Fruit fly (Drosophila melanogaster) whole organism, embryonic: ENCODE measurements around the gene Polr2G.

Experiments used
- Ada2b ChIP-seq: fragments of 200-800 bp; sonication (Bioruptor generic); IDR thresholded peaks from 2 replicates; pipeline ENCODE4 v1.3.6; 2022; ENCODE audit warnings: missing biosample characterization, missing genetic modification characterization
- BtbVII ChIP-seq: fragments of 200-800 bp; sonication (Bioruptor generic); optimal IDR thresholded peaks from 3 replicates; lab custom pipeline; 2017; ENCODE audit warnings: missing biosample characterization, mild to moderate bottlenecking, missing genetic modification characterization
- CG10959 ChIP-seq: fragments of 200-800 bp; sonication (Bioruptor generic); IDR thresholded peaks from 2 replicates; pipeline ENCODE4 v1.3.6; 2022; ENCODE audit warnings: missing biosample characterization, missing genetic modification characterization
- CG11504 ChIP-seq: fragments of 200-800 bp; sonication (Bioruptor generic); optimal IDR thresholded peaks from 3 replicates; lab custom pipeline; 2019; ENCODE audit warnings: missing biosample characterization, mild to moderate bottlenecking, missing genetic modification characterization, moderate library complexity
- CG12071 ChIP-seq: fragments of 200-800 bp; sonication (Bioruptor generic); optimal IDR thresholded peaks from 3 replicates; lab custom pipeline; 2018; ENCODE audit warnings: missing biosample characterization, mild to moderate bottlenecking, missing genetic modification characterization
- CG12236 ChIP-seq: fragments of 200-800 bp; sonication (Bioruptor generic); optimal IDR thresholded peaks from 2 replicates; lab custom pipeline; 2016; ENCODE audit warnings: missing biosample characterization, missing genetic modification characterization
- CG14710 ChIP-seq: fragments of 200-800 bp; sonication (Bioruptor generic); optimal IDR thresholded peaks from 3 replicates; lab custom pipeline; 2019; ENCODE audit warnings: missing biosample characterization, mild to moderate bottlenecking, missing genetic modification characterization, moderate library complexity
- CG15514 ChIP-seq: fragments of 200-800 bp; sonication (Bioruptor generic); optimal IDR thresholded peaks from 3 replicates; lab custom pipeline; 2017; ENCODE audit warnings: missing biosample characterization, missing genetic modification characterization, mild to moderate bottlenecking, moderate library complexity, missing genetic modification reagents
- CG15601 ChIP-seq: fragments of 200-800 bp; sonication (Bioruptor generic); optimal IDR thresholded peaks from 3 replicates; lab custom pipeline; 2019; ENCODE audit warnings: missing biosample characterization, mild to moderate bottlenecking, missing genetic modification characterization, moderate library complexity
- CG1603 ChIP-seq: fragments of 200-800 bp; sonication (Bioruptor generic); optimal IDR thresholded peaks from 2 replicates; lab custom pipeline; 2019; ENCODE audit warnings: missing biosample characterization, mild to moderate bottlenecking, missing genetic modification characterization, moderate library complexity
- CG3995 ChIP-seq: fragments of 200-800 bp; sonication (Bioruptor generic); optimal IDR thresholded peaks from 3 replicates; lab custom pipeline; 2016; ENCODE audit warnings: missing biosample characterization, missing genetic modification characterization
- CG4707 ChIP-seq: fragments of 200-800 bp; sonication (Bioruptor generic); optimal IDR thresholded peaks from 2 replicates; lab custom pipeline; 2018; ENCODE audit warnings: missing biosample characterization, mild to moderate bottlenecking, missing genetic modification characterization, moderate library complexity
- CG4854 ChIP-seq: fragments of 200-800 bp; sonication (Bioruptor generic); optimal IDR thresholded peaks from 2 replicates; lab custom pipeline; 2016; ENCODE audit warnings: missing biosample characterization, missing genetic modification characterization, inconsistent platforms
- CG7271 ChIP-seq: fragments of 200-800 bp; sonication (Bioruptor generic); optimal IDR thresholded peaks from 2 replicates; lab custom pipeline; 2018; ENCODE audit warnings: missing biosample characterization, mild to moderate bottlenecking, missing genetic modification characterization, moderate library complexity
- CG7786 ChIP-seq: fragments of 200-800 bp; sonication (Bioruptor generic); optimal IDR thresholded peaks from 2 replicates; lab custom pipeline; 2016; ENCODE audit warnings: missing biosample characterization, missing genetic modification characterization
- CTCF ChIP-seq: fragments of 200-800 bp; sonication (Bioruptor generic); optimal IDR thresholded peaks from 2 replicates; lab custom pipeline; 2017; ENCODE audit warnings: missing biosample characterization, mild to moderate bottlenecking, missing genetic modification characterization, moderate library complexity
- Deaf1 ChIP-seq: fragments of 200-800 bp; optimal IDR thresholded peaks from 3 replicates; lab custom pipeline; 2019; ENCODE audit warnings: missing biosample characterization, mild to moderate bottlenecking, missing genetic modification characterization, moderate library complexity
- Dll ChIP-seq: fragments of 200-800 bp; sonication (Bioruptor generic); IDR thresholded peaks from 4 replicates; pipeline ENCODE4 v1.3.6; 2022; ENCODE audit warnings: missing biosample characterization, missing genetic modification characterization; ENCODE audit not compliant: partially characterized antibody
- Dref ChIP-seq: fragments of 200-800 bp; sonication (Bioruptor generic); IDR thresholded peaks from 2 replicates; pipeline ENCODE4 v1.3.6; 2022; ENCODE audit warnings: missing biosample characterization, missing genetic modification characterization
- Ets65A ChIP-seq: fragments of 200-800 bp; sonication (Bioruptor generic); peaks from one replicate; lab custom pipeline; 2016; ENCODE audit warnings: missing biosample characterization, missing genetic modification characterization
- Fer1 ChIP-seq: fragments of 200-800 bp; sonication (Bioruptor generic); optimal IDR thresholded peaks from 2 replicates; lab custom pipeline; 2017; ENCODE audit warnings: missing biosample characterization, mild to moderate bottlenecking, missing genetic modification characterization
- HHEX ChIP-seq: fragments of 200-800 bp; sonication (Bioruptor generic); optimal IDR thresholded peaks from 3 replicates; lab custom pipeline; 2017; ENCODE audit warnings: missing biosample characterization, mild to moderate bottlenecking, missing genetic modification characterization, missing genetic modification reagents
- MESR4 ChIP-seq: fragments of 200-800 bp; sonication (Bioruptor generic); optimal IDR thresholded peaks from 2 replicates; lab custom pipeline; 2018; ENCODE audit warnings: missing biosample characterization, mild to moderate bottlenecking, missing genetic modification characterization, moderate library complexity
- Myb ChIP-seq: fragments of 200-800 bp; sonication (Bioruptor generic); optimal IDR thresholded peaks from 2 replicates; lab custom pipeline; 2016; ENCODE audit warnings: missing biosample characterization, missing genetic modification characterization
- NfI ChIP-seq: fragments of 200-800 bp; sonication (Bioruptor generic); optimal IDR thresholded peaks from 3 replicates; lab custom pipeline; 2018; ENCODE audit warnings: missing biosample characterization, mild to moderate bottlenecking, missing genetic modification characterization, moderate library complexity
- Ptx1 ChIP-seq: fragments of 200-800 bp; sonication (Bioruptor generic); IDR thresholded peaks from 2 replicates; pipeline ENCODE4 v1.3.6; 2022; ENCODE audit warnings: missing biosample characterization, missing genetic modification characterization
- Rx ChIP-seq: fragments of 200-800 bp; sonication (Bioruptor generic); IDR thresholded peaks from 2 replicates; pipeline ENCODE4 v1.3.6; 2022; ENCODE audit warnings: missing biosample characterization, missing genetic modification characterization
- ato ChIP-seq: fragments of 200-800 bp; sonication (Bioruptor generic); IDR thresholded peaks from 2 replicates; pipeline ENCODE4 v1.3.6; 2022; ENCODE audit warnings: missing biosample characterization, missing genetic modification characterization; ENCODE audit not compliant: partially characterized antibody
- cg ChIP-seq: fragments of 200-800 bp; sonication (Bioruptor generic); optimal IDR thresholded peaks from 3 replicates; lab custom pipeline; 2019; ENCODE audit warnings: missing biosample characterization, mild to moderate bottlenecking, missing genetic modification characterization, moderate library complexity
- crc ChIP-seq: fragments of 200-800 bp; sonication (Bioruptor generic); optimal IDR thresholded peaks from 2 replicates; lab custom pipeline; 2016; ENCODE audit warnings: missing biosample characterization, missing genetic modification characterization
- cwo ChIP-seq: fragments of 200-800 bp; sonication (Bioruptor generic); optimal IDR thresholded peaks from 3 replicates; lab custom pipeline; 2017; ENCODE audit warnings: missing biosample characterization, missing genetic modification characterization, mild to moderate bottlenecking, moderate library complexity, missing genetic modification reagents
- dan ChIP-seq: fragments of 200-800 bp; sonication (Bioruptor generic); IDR thresholded peaks from 2 replicates; pipeline ENCODE4 v1.3.6; 2022; ENCODE audit warnings: missing biosample characterization, missing genetic modification characterization
- dmrt11E ChIP-seq: fragments of 200-800 bp; sonication (Bioruptor generic); optimal IDR thresholded peaks from 3 replicates; lab custom pipeline; 2018; ENCODE audit warnings: missing biosample characterization, mild to moderate bottlenecking, missing genetic modification characterization, moderate library complexity
- dpn ChIP-seq, 2 experiments: fragments of 200-800 bp; sonication (Bioruptor generic); optimal IDR thresholded peaks; 3 replicates each; lab custom pipeline; 2016; ENCODE audit warnings: missing biosample characterization in 2 of 2, missing genetic modification characterization in 2 of 2
- ewg ChIP-seq: fragments of 200-800 bp; sonication (Bioruptor generic); optimal IDR thresholded peaks from 3 replicates; lab custom pipeline; 2017; ENCODE audit warnings: mild to moderate bottlenecking, missing biosample characterization, missing genetic modification reagents, missing genetic modification characterization
- fd3F ChIP-seq: fragments of 200-800 bp; sonication (Bioruptor generic); optimal IDR thresholded peaks from 2 replicates; lab custom pipeline; 2018; ENCODE audit warnings: missing biosample characterization, mild to moderate bottlenecking, missing genetic modification characterization, moderate library complexity
- grau ChIP-seq: fragments of 200-800 bp; optimal IDR thresholded peaks from 3 replicates; lab custom pipeline; 2019; ENCODE audit warnings: missing biosample characterization, mild to moderate bottlenecking, missing genetic modification characterization, moderate library complexity
- h ChIP-seq: fragments of >200 bp; optimal IDR thresholded peaks from 2 replicates; lab custom pipeline; 2017
- hkb ChIP-seq, 2 experiments: fragments of 200-800 bp in 1 of 2; fragments of >200 bp in 1 of 2; sonication (Bioruptor generic) in 1 of 2; IDR thresholded peaks in 1 of 2; optimal IDR thresholded peaks in 1 of 2; 2 replicates each; pipeline versions ENCODE4 v1.3.6 to Lab custom; 2017 to 2022; ENCODE audit warnings: missing biosample characterization in 1 of 2, missing genetic modification characterization in 1 of 2
- maf-S ChIP-seq: fragments of 200-800 bp; sonication (Bioruptor generic); optimal IDR thresholded peaks from 2 replicates; lab custom pipeline; 2016; ENCODE audit warnings: missing biosample characterization, missing genetic modification characterization
- mld ChIP-seq: fragments of 200-800 bp; sonication (Bioruptor generic); IDR thresholded peaks from 3 replicates; pipeline ENCODE4 v1.3.6; 2022; ENCODE audit warnings: missing biosample characterization, missing genetic modification characterization; ENCODE audit not compliant: partially characterized antibody
- nmo ChIP-seq: fragments of 200-800 bp; sonication (Bioruptor generic); optimal IDR thresholded peaks from 2 replicates; lab custom pipeline; 2018; ENCODE audit warnings: missing biosample characterization, mild to moderate bottlenecking, missing genetic modification characterization, moderate library complexity
- p53 ChIP-seq: fragments of 200-800 bp; sonication (Bioruptor generic); optimal IDR thresholded peaks from 2 replicates; lab custom pipeline; 2016; ENCODE audit warnings: missing biosample characterization, missing genetic modification characterization
- ro ChIP-seq: fragments of 200-800 bp; sonication (Bioruptor generic); IDR thresholded peaks from 2 replicates; pipeline ENCODE4 v1.3.6; 2022; ENCODE audit warnings: missing biosample characterization, missing genetic modification characterization
- scrt ChIP-seq: fragments of 200-800 bp; sonication (Bioruptor generic); optimal IDR thresholded peaks from 2 replicates; lab custom pipeline; 2018; ENCODE audit warnings: missing biosample characterization, mild to moderate bottlenecking, missing genetic modification characterization, moderate library complexity
- sens ChIP-seq: fragments of 200-800 bp; sonication (Bioruptor generic); peaks from one replicate; lab custom pipeline; 2016; ENCODE audit warnings: missing biosample characterization, missing genetic modification characterization
- so ChIP-seq: fragments of 200-800 bp; sonication (Bioruptor generic); IDR thresholded peaks from 3 replicates; pipeline ENCODE4 v1.3.6; 2022; ENCODE audit warnings: missing biosample characterization, missing genetic modification characterization
- zf30C ChIP-seq: fragments of 200-800 bp; sonication (Bioruptor generic); optimal IDR thresholded peaks from 3 replicates; lab custom pipeline; 2018; ENCODE audit warnings: missing biosample characterization, mild to moderate bottlenecking, missing genetic modification characterization
- zfh2 ChIP-seq: fragments of 200-800 bp; sonication (Bioruptor generic); optimal IDR thresholded peaks from 2 replicates; lab custom pipeline; 2016; ENCODE audit warnings: missing biosample characterization, missing genetic modification characterization

Gene Polr2G

dm6 chr3R:15262710-15263672 is 40.0 kb upstream of the Polr2G start, which contains the start of the genes eIF2gamma and Set (continued):
- no peak for TF ChIP-seq CG11504 (tag; lab: Kevin White, UChicago)
- no peak for TF ChIP-seq NfI
- no peak for TF ChIP-seq CG12236 (GFP tag; lab: Kevin White, UChicago)
- TF ChIP-seq p53 (GFP tag; lab: Kevin White, UChicago) = peak; percentile 5
- peak; percentile 100 for TF ChIP-seq Dref (GFP tag; lab: Robert Waterston, UW)
- no peak for TF ChIP-seq Ada2b (GFP tag; lab: Robert Waterston, UW)
- no peak for TF ChIP-seq Rx (GFP tag; lab: Robert Waterston, UW)
- no peak for TF ChIP-seq crc (GFP tag; lab: Kevin White, UChicago)
- peak; percentile 80 for TF ChIP-seq CG15514
- peak; percentile 54 for TF ChIP-seq nmo
- TF ChIP-seq cwo = no peak
- TF ChIP-seq CG7271 (tag; lab: Kevin White, UChicago) = no peak
- TF ChIP-seq CG7786 (GFP tag; lab: Kevin White, UChicago) = peak; percentile 61
- TF ChIP-seq grau (tag; lab: Kevin White, UChicago) = no peak
- peak; percentile 7 for TF ChIP-seq sens (GFP tag; lab: Kevin White, UChicago)
- TF ChIP-seq scrt (GFP tag; lab: Kevin White, UChicago) = no peak
- no peak for TF ChIP-seq CG4854 (GFP tag; lab: Kevin White, UChicago)
- peak; percentile 59 for TF ChIP-seq Myb (GFP tag; lab: Kevin White, UChicago)
- TF ChIP-seq h (lab: Kevin White, UChicago) = no peak
- TF ChIP-seq Ptx1 (GFP tag; lab: Robert Waterston, UW) = no peak; the same call in 1 of the 2 replicates
- no peak for TF ChIP-seq zf30C (GFP tag; lab: Kevin White, UChicago)
- peak; percentile 99 for TF ChIP-seq ato (GFP tag; lab: Robert Waterston, UW)
- TF ChIP-seq Dll = peak; percentile 91
- peak; percentile 58 for TF ChIP-seq CG14710 (tag; lab: Kevin White, UChicago)
- TF ChIP-seq HHEX (GFP tag; lab: Kevin White, UChicago) = no peak
- TF ChIP-seq so (GFP tag; lab: Robert Waterston, UW) = no peak
- no peak for TF ChIP-seq cg (GFP tag; lab: Kevin White, UChicago)
- TF ChIP-seq maf-S (GFP tag; lab: Kevin White, UChicago) = peak; percentile 17
- TF ChIP-seq dmrt11E = no peak
- no peak for TF ChIP-seq hkb (optimal IDR thresholded peaks at IDR 0.05; lab: Kevin White, UChicago)
- TF ChIP-seq hkb (GFP tag; IDR thresholded peaks at IDR 0.05; lab: Robert Waterston, UW) = no peak
- peak; percentile 20 for TF ChIP-seq Fer1 (GFP tag; lab: Kevin White, UChicago)
- TF ChIP-seq Ets65A (GFP tag; lab: Kevin White, UChicago) = peak; percentile 98
- TF ChIP-seq dan = no peak
- TF ChIP-seq Deaf1 (tag; lab: Kevin White, UChicago) = no peak
- peak; percentile 99 for TF ChIP-seq mld (GFP tag; lab: Robert Waterston, UW)
- TF ChIP-seq ewg (GFP tag; lab: Kevin White, UChicago) = no peak
- TF ChIP-seq CG15601 = no peak
- no peak for TF ChIP-seq CG1603 (tag; lab: Kevin White, UChicago)
- no peak for TF ChIP-seq fd3F (GFP tag; lab: Kevin White, UChicago)
- no peak for TF ChIP-seq CG4707 (GFP tag; lab: Kevin White, UChicago)
- no peak for TF ChIP-seq ro (GFP tag; lab: Robert Waterston, UW)
- peak; percentile 78 for TF ChIP-seq CG3995
- TF ChIP-seq zfh2 = peak; percentile 59
- TF ChIP-seq BtbVII (GFP tag; lab: Kevin White, UChicago) = no peak
- TF ChIP-seq CG12071 = no peak
- peak in 1 of 2 experiments; percentile 66 for TF ChIP-seq dpn (GFP tag; optimal IDR thresholded peaks at IDR 0.05; lab: Kevin White, UChicago)
- peak; percentile 53 for TF ChIP-seq MESR4 (GFP tag; lab: Kevin White, UChicago)
- peak; percentile 24; the same call in 1 of the 2 replicates for TF ChIP-seq CG10959 (GFP tag; lab: Robert Waterston, UW)
- TF ChIP-seq CTCF (GFP tag; lab: Kevin White, UChicago) = no peak
